Fruit fly (Drosophila melanogaster) whole organism, embryonic: Measurements from ENCODE around the gene CG33203.
A peak's percentile ranks its signal among the peaks of the same experiment; 100 is the strongest.

ENCODE experiments used
- Adf1 ChIP-seq: fragments of 200-800 bp; sonication (Bioruptor generic); IDR thresholded peaks from 2 replicates; pipeline ENCODE4 v1.3.6; 2022; ENCODE audit warnings: missing biosample characterization, missing genetic modification characterization
- CG10209 ChIP-seq: fragments of 200-800 bp; sonication (Bioruptor generic); optimal IDR thresholded peaks from 3 replicates; lab custom pipeline; 2017; ENCODE audit warnings: missing biosample characterization, mild to moderate bottlenecking, missing genetic modification characterization, missing genetic modification reagents
- CG10274 ChIP-seq: fragments of 200-800 bp; sonication (Bioruptor generic); optimal IDR thresholded peaks from 3 replicates; lab custom pipeline; 2017; ENCODE audit warnings: missing biosample characterization, mild to moderate bottlenecking, missing genetic modification characterization
- CG10431 ChIP-seq: fragments of 200-800 bp; sonication (Bioruptor generic); optimal IDR thresholded peaks from 3 replicates; lab custom pipeline; 2018; ENCODE audit warnings: missing biosample characterization, mild to moderate bottlenecking, missing genetic modification characterization
- CG11247 ChIP-seq: fragments of 200-800 bp; sonication (Bioruptor generic); IDR thresholded peaks from 2 replicates; pipeline ENCODE4 v1.3.6; 2022; ENCODE audit warnings: missing biosample characterization, missing genetic modification characterization
- CG13287 ChIP-seq: fragments of 200-800 bp; sonication (Bioruptor generic); IDR thresholded peaks from 2 replicates; pipeline ENCODE4 v1.3.6; 2022; ENCODE audit warnings: missing biosample characterization, missing genetic modification characterization; ENCODE audit not compliant: partially characterized antibody
- CG14441 ChIP-seq: fragments of 200-800 bp; sonication (Bioruptor generic); IDR thresholded peaks from 2 replicates; pipeline ENCODE4 v1.3.6; 2022; ENCODE audit warnings: missing biosample characterization, missing genetic modification characterization
- CG14667 ChIP-seq: fragments of 200-800 bp; sonication (Bioruptor generic); IDR thresholded peaks from 2 replicates; pipeline ENCODE4 v1.3.6; 2022; ENCODE audit warnings: missing biosample characterization, missing genetic modification characterization
- CG16863 ChIP-seq: fragments of 200-800 bp; sonication (Bioruptor generic); optimal IDR thresholded peaks from 3 replicates; lab custom pipeline; 2016; ENCODE audit warnings: missing biosample characterization, missing genetic modification characterization
- CG17186 ChIP-seq: fragments of 200-800 bp; sonication (Bioruptor generic); optimal IDR thresholded peaks from 3 replicates; lab custom pipeline; 2017; ENCODE audit warnings: missing biosample characterization, missing genetic modification reagents, missing genetic modification characterization
- CG17802 ChIP-seq: fragments of 200-800 bp; sonication (Bioruptor generic); optimal IDR thresholded peaks from 2 replicates; lab custom pipeline; 2018; ENCODE audit warnings: missing biosample characterization, mild to moderate bottlenecking, missing genetic modification characterization, moderate library complexity
- CG17829 ChIP-seq: fragments of 200-800 bp; optimal IDR thresholded peaks from 2 replicates; lab custom pipeline; 2019; ENCODE audit warnings: missing biosample characterization, mild to moderate bottlenecking, missing genetic modification characterization, moderate library complexity
- CG18262 ChIP-seq: fragments of 200-800 bp; optimal IDR thresholded peaks from 3 replicates; lab custom pipeline; 2019; ENCODE audit warnings: missing biosample characterization, mild to moderate bottlenecking, missing genetic modification characterization, moderate library complexity
- CG3065 ChIP-seq: fragments of 200-800 bp; sonication (Bioruptor generic); optimal IDR thresholded peaks from 2 replicates; lab custom pipeline; 2016; ENCODE audit warnings: missing biosample characterization, missing genetic modification characterization
- CG5953 ChIP-seq: fragments of 200-800 bp; sonication (Bioruptor generic); IDR thresholded peaks from 2 replicates; pipeline ENCODE4 v1.3.6; 2022; ENCODE audit warnings: missing biosample characterization, missing genetic modification characterization
- CG6791 ChIP-seq: fragments of 200-800 bp; sonication (Bioruptor generic); IDR thresholded peaks from 3 replicates; pipeline ENCODE4 v1.3.6; 2022; ENCODE audit warnings: missing biosample characterization, missing genetic modification characterization; ENCODE audit not compliant: partially characterized antibody
- CG7271 ChIP-seq: fragments of 200-800 bp; sonication (Bioruptor generic); optimal IDR thresholded peaks from 2 replicates; lab custom pipeline; 2018; ENCODE audit warnings: missing biosample characterization, mild to moderate bottlenecking, missing genetic modification characterization, moderate library complexity
- Dek ChIP-seq: fragments of 200-800 bp; sonication (Bioruptor generic); optimal IDR thresholded peaks from 3 replicates; lab custom pipeline; 2019; ENCODE audit warnings: missing biosample characterization, mild to moderate bottlenecking, missing genetic modification characterization, moderate library complexity
- Drgx ChIP-seq: fragments of 200-800 bp; sonication (Bioruptor generic); IDR thresholded peaks from 2 replicates; pipeline ENCODE4 v1.3.6; 2022; ENCODE audit warnings: missing biosample characterization, missing genetic modification characterization
- Elba2 ChIP-seq: fragments of 200-800 bp; sonication (Bioruptor generic); optimal IDR thresholded peaks from 3 replicates; lab custom pipeline; 2016; ENCODE audit warnings: missing biosample characterization, missing genetic modification characterization
- GATAe ChIP-seq: fragments of 200-800 bp; sonication (Bioruptor generic); conservative IDR thresholded peaks from 2 replicates; pipeline ENCODE4 v1.3.6; 2022; ENCODE audit warnings: missing biosample characterization, missing genetic modification characterization
- H2.0 ChIP-seq: fragments of 200-800 bp; sonication (Bioruptor generic); IDR thresholded peaks from 2 replicates; pipeline ENCODE4 v1.3.6; 2022; ENCODE audit warnings: missing biosample characterization, missing genetic modification characterization
- HLH3B ChIP-seq: fragments of 200-800 bp; sonication (Bioruptor generic); IDR thresholded peaks from 2 replicates; pipeline ENCODE4 v1.3.6; 2022; ENCODE audit warnings: missing biosample characterization, missing genetic modification characterization
- Med ChIP-seq: fragments of 200-800 bp; sonication (Bioruptor generic); peaks from one replicate; lab custom pipeline; 2016; ENCODE audit warnings: missing biosample characterization, missing genetic modification characterization, mild to moderate bottlenecking, inconsistent platforms, moderate library complexity
- NC2β ChIP-seq: fragments of 200-800 bp; sonication (Bioruptor generic); optimal IDR thresholded peaks from 2 replicates; lab custom pipeline; 2016; ENCODE audit warnings: missing biosample characterization, missing genetic modification characterization
- Nf-YA ChIP-seq: fragments of 200-800 bp; sonication (Bioruptor generic); IDR thresholded peaks from 2 replicates; pipeline ENCODE4 v1.3.6; 2022; ENCODE audit warnings: missing biosample characterization, missing genetic modification characterization
- Ptx1 ChIP-seq: fragments of 200-800 bp; sonication (Bioruptor generic); IDR thresholded peaks from 2 replicates; pipeline ENCODE4 v1.3.6; 2022; ENCODE audit warnings: missing biosample characterization, missing genetic modification characterization
- Rfx ChIP-seq: fragments of 200-800 bp; sonication (Bioruptor generic); IDR thresholded peaks from 2 replicates; pipeline ENCODE4 v1.3.6; 2022; ENCODE audit warnings: missing biosample characterization, missing genetic modification characterization
- Side ChIP-seq: fragments of 200-800 bp; sonication (Bioruptor generic); optimal IDR thresholded peaks from 2 replicates; lab custom pipeline; 2016; ENCODE audit warnings: missing biosample characterization, missing genetic modification characterization
- Sry-β ChIP-seq: fragments of 200-800 bp; sonication (Bioruptor generic); optimal IDR thresholded peaks from 2 replicates; lab custom pipeline; 2018; ENCODE audit warnings: missing biosample characterization, mild to moderate bottlenecking, missing genetic modification characterization, moderate library complexity
- Tbp ChIP-seq: fragments of >200 bp; optimal IDR thresholded peaks from 2 replicates; lab custom pipeline; 2018; ENCODE audit warnings: missing biosample characterization, missing genetic modification characterization
- Trl ChIP-seq, 3 experiments: fragments of >200 bp in 2 of 3; fragments of 200-800 bp in 1 of 3; sonication (Bioruptor generic) in 1 of 3; optimal IDR thresholded peaks; 2 replicates in 1 of 3; 3 replicates in 2 of 3; lab custom pipeline; 2016 to 2017; ENCODE audit warnings: missing biosample characterization in 1 of 3, missing genetic modification characterization in 1 of 3
- bowl ChIP-seq: fragments of 200-800 bp; sonication (Bioruptor generic); IDR thresholded peaks from 2 replicates; pipeline ENCODE4 v1.3.6; 2022; ENCODE audit warnings: missing biosample characterization, missing genetic modification characterization
- crc ChIP-seq: fragments of 200-800 bp; sonication (Bioruptor generic); optimal IDR thresholded peaks from 2 replicates; lab custom pipeline; 2016; ENCODE audit warnings: missing biosample characterization, missing genetic modification characterization
- croc ChIP-seq: fragments of 200-800 bp; sonication (Bioruptor generic); conservative IDR thresholded peaks from 3 replicates; pipeline ENCODE4 v1.3.6; 2022; ENCODE audit warnings: missing biosample characterization, missing genetic modification characterization
- dimm ChIP-seq: fragments of 200-800 bp; sonication (Bioruptor generic); IDR thresholded peaks from 2 replicates; pipeline ENCODE4 v1.3.6; 2022; ENCODE audit warnings: missing biosample characterization, missing genetic modification characterization
- dmrt11E ChIP-seq: fragments of 200-800 bp; sonication (Bioruptor generic); optimal IDR thresholded peaks from 3 replicates; lab custom pipeline; 2018; ENCODE audit warnings: missing biosample characterization, mild to moderate bottlenecking, missing genetic modification characterization, moderate library complexity
- dpn ChIP-seq, 2 experiments: fragments of 200-800 bp; sonication (Bioruptor generic); optimal IDR thresholded peaks; 3 replicates each; lab custom pipeline; 2016; ENCODE audit warnings: missing biosample characterization in 2 of 2, missing genetic modification characterization in 2 of 2
- eyg ChIP-seq: fragments of 200-800 bp; sonication (Bioruptor generic); optimal IDR thresholded peaks from 3 replicates; lab custom pipeline; 2016; ENCODE audit warnings: missing biosample characterization, missing genetic modification characterization
- fru ChIP-seq: fragments of >200 bp; optimal IDR thresholded peaks from 2 replicates; lab custom pipeline; 2017
- klu ChIP-seq: fragments of 200-800 bp; sonication (Bioruptor generic); IDR thresholded peaks from 2 replicates; pipeline ENCODE4 v1.3.6; 2022; ENCODE audit warnings: missing biosample characterization, missing genetic modification characterization
- nom ChIP-seq: fragments of 200-800 bp; sonication (Bioruptor generic); optimal IDR thresholded peaks from 2 replicates; lab custom pipeline; 2017; ENCODE audit warnings: missing biosample characterization, missing genetic modification characterization, mild to moderate bottlenecking, moderate library complexity, missing genetic modification reagents
- ranshi ChIP-seq: fragments of 200-800 bp; sonication (Bioruptor generic); IDR thresholded peaks from 2 replicates; pipeline ENCODE4 v1.3.6; 2022; ENCODE audit warnings: missing biosample characterization, missing genetic modification characterization
- seq ChIP-seq: fragments of 200-800 bp; sonication (Bioruptor generic); IDR thresholded peaks from 2 replicates; pipeline ENCODE4 v1.3.6; 2022; ENCODE audit warnings: missing biosample characterization, missing genetic modification characterization
- slbo ChIP-seq: fragments of 200-800 bp; sonication (Bioruptor generic); IDR thresholded peaks from 2 replicates; pipeline ENCODE4 v1.3.6; 2022; ENCODE audit warnings: missing biosample characterization, missing genetic modification characterization
- sna ChIP-seq: fragments of 200-800 bp; sonication (Bioruptor generic); IDR thresholded peaks from 2 replicates; pipeline ENCODE4 v1.3.6; 2022; ENCODE audit warnings: missing biosample characterization, missing genetic modification characterization; ENCODE audit not compliant: partially characterized antibody
- so ChIP-seq: fragments of 200-800 bp; sonication (Bioruptor generic); IDR thresholded peaks from 3 replicates; pipeline ENCODE4 v1.3.6; 2022; ENCODE audit warnings: missing biosample characterization, missing genetic modification characterization
- sqz ChIP-seq: fragments of 200-800 bp; sonication (Bioruptor generic); optimal IDR thresholded peaks from 3 replicates; lab custom pipeline; 2018; ENCODE audit warnings: missing biosample characterization, mild to moderate bottlenecking, missing genetic modification characterization
- stc ChIP-seq: fragments of 200-800 bp; sonication (Bioruptor generic); IDR thresholded peaks from 2 replicates; pipeline ENCODE4 v1.3.6; 2022; ENCODE audit warnings: missing biosample characterization, missing genetic modification characterization
- wek ChIP-seq: fragments of 200-800 bp; sonication (Bioruptor generic); optimal IDR thresholded peaks from 3 replicates; lab custom pipeline; 2018; ENCODE audit warnings: missing biosample characterization, mild to moderate bottlenecking, missing genetic modification characterization, moderate library complexity
- wor ChIP-seq: fragments of 200-800 bp; sonication (Bioruptor generic); IDR thresholded peaks from 2 replicates; pipeline ENCODE4 v1.3.6; 2022; ENCODE audit warnings: missing biosample characterization, missing genetic modification characterization

CG33203 gene

dm6 chr3R:28911758-28912157, 24.2 kb upstream of the CG33203 start (continued):
- TF ChIP-seq HLH3B (GFP tag; lab: Robert Waterston, UW) (peak; percentile 81), Sry-β (no peak), wek (GFP tag; lab: Kevin White, UChicago) (peak; percentile 18), CG17829 (tag; lab: Kevin White, UChicago) (peak; percentile 64), CG6791 (GFP tag; lab: Robert Waterston, UW) (no peak), Side (GFP tag; lab: Kevin White, UChicago) (peak; percentile 71), Med (GFP tag; lab: Kevin White, UChicago) (peak; percentile 96), CG3065 (GFP tag; lab: Kevin White, UChicago) (peak; percentile 41), Rfx (GFP tag; lab: Robert Waterston, UW) (peak; percentile 84), crc (GFP tag; lab: Kevin White, UChicago) (peak; percentile 37), Tbp (GFP tag; lab: Kevin White, UChicago) (no peak), dpn (GFP tag; optimal IDR thresholded peaks at IDR 0.05; lab: Kevin White, UChicago) (peak; percentile 81), Nf-YA (peak; percentile 56), nom (GFP tag; lab: Kevin White, UChicago) (no peak), CG11247 (GFP tag; lab: Robert Waterston, UW) (peak; percentile 65), bowl (GFP tag; lab: Robert Waterston, UW) (0 out of 2 replicates have a peak, but pooled peaks have one; percentile 25), so (peak; percentile 80; the same call in 2 of the 3 replicates), CG5953 (peak; percentile 80), dimm (GFP tag; lab: Robert Waterston, UW) (peak; percentile 58; the same call in 1 of the 2 replicates), CG17186 (GFP tag; lab: Kevin White, UChicago) (peak; percentile 34), eyg (peak; percentile 78), CG10209 (GFP tag; lab: Kevin White, UChicago) (peak; percentile 67), Ptx1 (peak; percentile 86), croc (GFP tag; lab: Robert Waterston, UW) (peak; percentile 64; the same call in 1 of the 3 replicates), seq (GFP tag; lab: Robert Waterston, UW) (peak; percentile 48), Trl (optimal IDR thresholded peaks at IDR 0.05; lab: Kevin White, UChicago) (peak in 1 of 2 experiments; percentile 25), Trl (GFP tag; optimal IDR thresholded peaks at IDR 0.05; lab: Kevin White, UChicago) (peak; percentile 59), CG17802 (tag; lab: Kevin White, UChicago) (peak; percentile 22), CG7271 (no peak), Elba2 (no peak), GATAe (GFP tag; lab: Robert Waterston, UW) (no peak), CG16863 (peak; percentile 80), dmrt11E (tag; lab: Kevin White, UChicago) (peak; percentile 71), CG14441 (GFP tag; lab: Robert Waterston, UW) (peak; percentile 87), CG18262 (tag; lab: Kevin White, UChicago) (peak; percentile 79), CG10431 (GFP tag; lab: Kevin White, UChicago) (no peak), slbo (GFP tag; lab: Robert Waterston, UW) (peak; percentile 82), CG10274 (GFP tag; lab: Kevin White, UChicago) (peak; percentile 30), CG13287 (GFP tag; lab: Robert Waterston, UW) (no peak), NC2β (GFP tag; lab: Kevin White, UChicago) (peak; percentile 63), Drgx (peak; percentile 84), fru (lab: Kevin White, UChicago) (no peak), Dek (tag; lab: Kevin White, UChicago) (peak; percentile 44), H2.0 (GFP tag; lab: Robert Waterston, UW) (peak; percentile 87), stc (GFP tag; lab: Robert Waterston, UW) (peak; percentile 80), wor (peak; percentile 78), CG14667 (GFP tag; lab: Robert Waterston, UW) (peak; percentile 71), sna (GFP tag; lab: Robert Waterston, UW) (no peak), klu (GFP tag; lab: Robert Waterston, UW) (no peak), sqz (GFP tag; lab: Kevin White, UChicago) (no peak), ranshi (GFP tag; lab: Robert Waterston, UW) (peak; percentile 78; the same call in 1 of the 2 replicates), Adf1 (GFP tag; lab: Robert Waterston, UW) (0 out of 2 replicates have a peak, but pooled peaks have one; percentile 13)
